Fruit fly (Drosophila melanogaster) whole organism, adult: ENCODE measurements around the gene capt.

Experiments used
- CG11617 ChIP-seq: fragments of 200-800 bp; sonication (Bioruptor generic); optimal IDR thresholded peaks from 2 replicates; lab custom pipeline; 2017; ENCODE audit warnings: mild to moderate bottlenecking, missing biosample characterization, missing genetic modification reagents, missing genetic modification characterization
- CG1620 ChIP-seq: fragments of 200-800 bp; sonication (Bioruptor generic); optimal IDR thresholded peaks from 2 replicates; lab custom pipeline; 2016; ENCODE audit warnings: missing biosample characterization, missing genetic modification characterization
- CG5204 ChIP-seq: fragments of 200-800 bp; sonication (Bioruptor generic); optimal IDR thresholded peaks from 2 replicates; lab custom pipeline; 2016; ENCODE audit warnings: missing biosample characterization, missing genetic modification characterization
- CG7101 ChIP-seq: fragments of 200-800 bp; sonication (Bioruptor generic); optimal IDR thresholded peaks from 2 replicates; lab custom pipeline; 2018; ENCODE audit warnings: missing biosample characterization, mild to moderate bottlenecking, missing genetic modification characterization, moderate library complexity
- Clk ChIP-seq: fragments of 200-800 bp; sonication (Bioruptor generic); optimal IDR thresholded peaks from 2 replicates; lab custom pipeline; 2017; ENCODE audit warnings: missing biosample characterization, missing genetic modification characterization
- Hr96 ChIP-seq: fragments of 200-800 bp; sonication (Bioruptor generic); optimal IDR thresholded peaks from 2 replicates; lab custom pipeline; 2016; ENCODE audit warnings: missing biosample characterization, missing genetic modification characterization
- bab1 ChIP-seq: fragments of 200-800 bp; sonication (Bioruptor generic); optimal IDR thresholded peaks from 3 replicates; lab custom pipeline; 2019; ENCODE audit warnings: missing biosample characterization, mild to moderate bottlenecking, missing genetic modification characterization, moderate library complexity
- cic ChIP-seq: fragments of 200-800 bp; sonication (Bioruptor generic); optimal IDR thresholded peaks from 2 replicates; lab custom pipeline; 2017; ENCODE audit warnings: missing biosample characterization, mild to moderate bottlenecking, missing genetic modification characterization, moderate library complexity
- cnc ChIP-seq, 2 experiments: fragments of >200 bp; optimal IDR thresholded peaks; 2 replicates each; lab custom pipeline; 2017
- kay ChIP-seq: fragments of 200-800 bp; sonication (Bioruptor generic); peaks from one replicate; lab custom pipeline; 2016; ENCODE audit warnings: missing biosample characterization, missing genetic modification characterization, borderline replicate concordance
- ovo ChIP-seq: fragments of 200-800 bp; sonication (Bioruptor generic); optimal IDR thresholded peaks from 2 replicates; lab custom pipeline; 2016; ENCODE audit warnings: missing biosample characterization, missing genetic modification characterization
- tj ChIP-seq: fragments of 200-800 bp; sonication (Bioruptor generic); optimal IDR thresholded peaks from 3 replicates; lab custom pipeline; 2017; ENCODE audit warnings: missing biosample characterization, mild to moderate bottlenecking, missing genetic modification characterization, moderate library complexity

dm6 chr2L:1164294-1164693 lies 6.2 kb upstream of the capt start, which contains the start of gene IntS14:
- TF ChIP-seq CG7101 (tag; lab: Kevin White, UChicago) (no peak), CG1620 (GFP tag; lab: Kevin White, UChicago) (no peak), cic (GFP tag; lab: Kevin White, UChicago) (no peak), kay (no peak), Clk (GFP tag; lab: Kevin White, UChicago) (no peak), bab1 (GFP tag; lab: Kevin White, UChicago) (peak; percentile 13), CG11617 (GFP tag; lab: Kevin White, UChicago) (no peak), CG5204 (GFP tag; lab: Kevin White, UChicago) (no peak), Hr96 (no peak), ovo (peak; percentile 92), cnc (optimal IDR thresholded peaks at IDR 0.05; lab: Kevin White, UChicago) (no peak), tj (GFP tag; lab: Kevin White, UChicago) (peak; percentile 88)
